Worm (Caenorhabditis elegans) whole organism, late embryonic: Measurements from ENCODE around the gene Y62H9A.15.

ENCODE experiments used
- elt-2 ChIP-seq: sonication (generic microtip); optimal IDR thresholded peaks from 2 replicates; lab custom pipeline; 2016; ENCODE audit warnings: missing genetic modification reagents, missing genetic modification characterization, missing compliant biosample characterization
- ets-4 ChIP-seq: sonication (generic microtip); optimal IDR thresholded peaks from 2 replicates; lab custom pipeline; 2016; ENCODE audit warnings: missing genetic modification characterization, missing compliant biosample characterization

ce11 chrX:11870393-11870792 is 39.6 kb downstream of the Y62H9A.15 start:
- TF ChIP-seq elt-2, result no peak
- TF ChIP-seq ets-4 (tag; lab: Kevin White, UChicago), result no peak
